Fruit fly (Drosophila melanogaster): ENCODE results near the gene mei-38.
A peak's percentile ranks its signal among the peaks of the same experiment; 100 is the strongest.

The mei-38 gene

DNA sequence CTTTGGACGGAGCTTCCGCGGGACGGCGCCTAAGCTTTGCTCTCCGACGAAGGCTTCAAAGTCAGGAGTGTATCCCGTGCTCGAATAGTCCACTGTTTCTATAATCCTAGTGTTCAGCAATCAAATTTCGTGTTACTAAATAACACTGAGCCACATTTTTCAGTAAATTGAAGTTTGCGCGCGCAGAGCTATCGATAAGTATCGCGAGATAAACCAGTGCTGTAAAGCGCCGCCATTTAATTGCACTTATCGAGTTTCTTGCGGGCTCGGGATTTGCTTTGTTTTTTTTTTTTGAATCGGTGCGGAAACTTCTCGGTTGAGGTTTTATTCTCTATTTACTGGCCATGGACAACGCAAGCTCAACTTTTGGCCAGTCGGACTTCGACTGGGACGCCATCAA, at the start of gene mei-38, which contains the start of gene Rab27:
Gene mei-38 (plus strand): TSS at position 216 of the 400 bp plus-strand sequence.
Gene Rab27 (minus strand): TSS at position 127 of the 400 bp plus-strand sequence.
- TF ChIP-seq CG17801 (GFP tag; optimal IDR thresholded peaks at IDR 0.05; ENCODE audit: partially characterized antibody): no peak

DNA sequence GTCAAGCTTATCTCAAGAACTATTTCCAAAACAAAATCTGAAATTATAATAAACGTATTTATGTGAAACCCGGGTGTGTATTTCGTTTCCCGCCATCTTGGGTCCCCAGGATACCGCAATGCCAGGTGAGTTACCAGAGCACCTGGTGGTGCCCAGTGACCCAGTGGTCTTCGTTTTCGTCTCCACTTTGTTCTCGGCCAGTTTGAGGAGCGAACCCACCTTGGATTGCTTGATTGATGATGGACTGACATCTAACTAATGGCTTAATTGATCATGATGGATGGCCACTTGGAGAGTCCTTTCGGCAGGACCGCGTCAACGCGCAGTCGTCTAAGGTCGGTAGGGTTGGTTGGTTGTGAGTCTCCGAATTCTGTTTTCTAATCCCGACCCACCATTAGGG, 24.7 kb upstream of the mei-38 start, which contains the start of gene Gr2a:
Gene Gr2a (plus strand): TSS at position 301 of the 400 bp plus-strand sequence.
- TF ChIP-seq CG17801 (GFP tag; optimal IDR thresholded peaks at IDR 0.05; ENCODE audit: partially characterized antibody): no peak

DNA sequence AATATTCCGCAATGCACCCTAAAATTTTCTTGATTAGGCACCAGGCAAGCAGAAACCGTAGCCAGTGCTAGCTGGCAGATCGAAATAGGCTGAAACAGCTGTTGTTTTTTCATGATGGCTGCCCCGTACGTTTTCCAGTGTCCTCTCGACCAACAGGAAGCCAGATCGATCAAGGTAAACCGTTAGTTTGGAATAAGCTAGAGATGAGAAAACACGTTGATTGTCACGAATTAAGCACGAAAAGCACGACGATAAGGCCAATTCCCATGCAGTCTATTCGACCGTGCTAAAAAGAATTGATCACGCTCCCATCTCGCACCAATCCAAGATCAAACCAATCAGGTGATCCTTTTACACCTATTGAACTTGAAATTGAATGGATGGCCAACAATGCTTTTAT, 22.0 kb upstream of the mei-38 start:
- TF ChIP-seq CG17801 (GFP tag; optimal IDR thresholded peaks at IDR 0.05; ENCODE audit: partially characterized antibody): no peak

DNA sequence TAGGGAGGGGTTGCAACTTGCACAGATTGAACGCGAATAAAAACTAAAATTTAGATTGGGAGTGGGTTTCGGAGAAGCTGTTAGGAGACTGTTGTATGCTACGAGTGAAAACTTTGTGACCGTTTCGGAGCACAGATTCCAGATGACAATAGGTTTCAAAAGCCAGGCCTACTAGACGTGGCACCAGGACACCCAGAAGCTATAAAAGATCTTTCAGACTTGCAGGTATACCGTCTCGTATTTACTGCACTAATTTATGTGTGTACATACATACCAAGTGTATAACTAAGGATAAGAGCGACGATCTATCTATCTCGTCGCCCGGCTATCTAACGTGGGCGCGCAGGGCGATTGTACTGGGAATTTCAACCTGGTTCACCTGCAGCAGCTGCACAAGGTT, 19.9 kb upstream of the mei-38 start, which contains the start of gene CG14785:
Gene CG14785 (minus strand): TSS at position 101 of the 400 bp plus-strand sequence.
- no peak for TF ChIP-seq CG17801 (GFP tag; optimal IDR thresholded peaks at IDR 0.05; ENCODE audit: partially characterized antibody)

DNA sequence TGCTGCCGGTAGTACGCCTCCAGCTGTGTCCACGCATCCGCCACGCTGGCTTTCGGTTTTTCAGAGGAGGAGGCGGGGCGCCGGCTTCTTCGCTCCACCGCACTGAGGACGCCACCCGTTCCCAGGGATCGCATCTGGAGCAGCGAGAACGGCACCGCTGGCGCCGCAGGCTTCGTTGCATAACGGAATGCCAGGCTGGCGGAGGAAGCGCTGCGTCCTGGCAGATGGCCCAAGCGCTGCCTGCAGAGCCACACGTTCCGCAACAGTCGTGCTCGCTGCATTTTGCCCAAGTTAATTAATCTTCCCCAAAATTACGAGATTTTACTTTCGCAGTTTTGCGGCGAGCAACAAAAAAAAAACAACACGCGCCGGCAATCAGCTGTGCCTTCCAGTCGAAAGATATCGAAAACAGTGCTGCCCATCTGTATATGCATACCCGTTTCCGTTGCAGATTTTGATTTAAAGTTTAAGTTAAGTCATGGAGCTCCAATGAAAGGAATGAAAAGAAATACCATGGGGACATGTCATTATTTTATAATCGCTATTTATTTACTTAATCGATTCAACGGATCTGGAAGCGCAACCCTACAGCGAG, 16.5 kb upstream of the mei-38 start, which contains the start of gene Lrpprc2:
Gene Lrpprc2 (minus strand): TSS at position 340 of the 595 bp plus-strand sequence.
- TF ChIP-seq CG17801 (GFP tag; optimal IDR thresholded peaks at IDR 0.05; ENCODE audit: partially characterized antibody): no peak

DNA sequence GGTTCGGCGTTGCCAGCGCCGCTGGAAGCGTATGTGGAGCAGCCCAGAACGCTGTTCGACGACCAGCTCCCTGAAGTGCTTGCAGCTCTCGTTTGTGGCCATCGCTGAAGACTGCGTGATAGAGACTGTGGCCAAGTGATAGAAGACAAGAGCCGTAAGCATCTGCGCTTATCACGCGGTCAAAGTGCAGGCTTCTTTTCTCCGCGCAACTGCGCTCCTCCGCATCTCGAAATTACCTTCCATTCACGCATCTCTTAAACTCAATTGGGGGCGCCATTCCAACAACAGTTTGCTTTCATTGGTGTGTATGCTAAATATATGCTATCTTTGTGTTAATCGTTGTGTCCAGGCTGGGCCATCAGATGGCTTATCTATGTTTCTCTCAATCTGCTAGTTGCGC, 15.3 kb upstream of the mei-38 start, which contains the start of gene CG14787:
Gene CG14787 (minus strand): TSS at position 133 of the 400 bp plus-strand sequence.
- no peak for TF ChIP-seq CG17801 (GFP tag; optimal IDR thresholded peaks at IDR 0.05; ENCODE audit: partially characterized antibody)

DNA sequence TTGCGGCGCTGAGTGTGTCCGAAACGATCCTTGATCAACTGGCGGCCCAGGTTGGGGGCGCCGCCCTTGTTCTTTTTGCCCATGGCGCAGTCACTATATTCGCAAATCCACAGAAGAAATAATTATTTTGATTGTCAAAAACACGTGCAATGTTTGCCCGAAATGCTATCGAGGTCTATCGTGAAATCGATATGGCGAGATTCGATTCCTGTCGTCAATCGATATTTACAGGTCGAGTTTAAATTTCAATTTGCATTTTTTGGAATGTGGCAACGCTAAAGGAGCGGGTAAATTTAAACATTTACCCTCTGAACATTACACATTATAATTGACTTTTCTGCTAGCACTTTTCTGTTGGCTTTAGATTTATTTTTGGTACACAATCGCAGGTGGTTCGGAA, 12.8 kb upstream of the mei-38 start, which contains the start of gene Ns3:
Gene Ns3 (minus strand): TSS at position 188 of the 400 bp plus-strand sequence.
- peak; percentile 27 for TF ChIP-seq CG17801 (GFP tag; optimal IDR thresholded peaks at IDR 0.05; ENCODE audit: partially characterized antibody)

DNA sequence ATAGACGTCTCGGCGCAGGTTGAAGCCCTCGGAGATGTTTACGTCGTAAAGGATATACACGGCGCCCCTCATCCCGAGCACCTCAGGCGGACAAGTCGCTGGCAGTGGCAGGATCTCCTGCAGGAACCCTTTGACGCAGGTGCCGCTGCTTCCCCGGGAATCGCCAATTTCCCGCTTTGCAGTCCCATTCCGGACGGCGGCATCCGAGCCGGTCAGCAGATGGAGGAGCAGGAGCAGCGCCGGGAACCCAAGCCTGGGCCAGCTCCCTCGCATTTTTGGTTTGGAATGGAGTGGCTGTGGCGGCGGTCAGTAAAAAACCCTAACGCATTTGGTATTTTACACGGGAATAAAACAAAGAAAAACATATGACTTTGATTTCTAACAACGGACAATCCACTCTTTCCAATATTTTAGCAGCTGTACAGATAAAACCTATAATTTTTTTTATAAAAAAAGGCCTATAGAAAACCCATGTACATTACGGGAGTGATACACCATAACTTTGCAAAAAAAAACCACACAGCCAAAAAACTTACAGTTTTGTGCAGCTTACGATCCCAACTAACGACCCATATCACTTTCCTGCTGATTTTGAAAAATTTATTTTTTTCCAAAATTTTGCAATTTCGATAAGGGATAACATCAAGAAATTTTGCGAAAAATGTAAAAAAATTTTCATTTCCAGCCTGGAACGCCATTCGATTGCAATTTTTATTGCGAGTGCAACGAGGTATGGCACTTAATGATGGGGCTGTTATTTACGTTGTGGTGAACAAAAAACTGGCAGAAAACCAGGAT, 11.0 kb upstream of the mei-38 start, which contains the start of the genes O-fut2 and CG14777:
Gene O-fut2 (minus strand): TSS at position 290 of the 798 bp plus-strand sequence.
Gene CG14777 (plus strand): TSS at position 428 of the 798 bp plus-strand sequence.
- no peak for TF ChIP-seq CG17801 (GFP tag; optimal IDR thresholded peaks at IDR 0.05; ENCODE audit: partially characterized antibody)

DNA sequence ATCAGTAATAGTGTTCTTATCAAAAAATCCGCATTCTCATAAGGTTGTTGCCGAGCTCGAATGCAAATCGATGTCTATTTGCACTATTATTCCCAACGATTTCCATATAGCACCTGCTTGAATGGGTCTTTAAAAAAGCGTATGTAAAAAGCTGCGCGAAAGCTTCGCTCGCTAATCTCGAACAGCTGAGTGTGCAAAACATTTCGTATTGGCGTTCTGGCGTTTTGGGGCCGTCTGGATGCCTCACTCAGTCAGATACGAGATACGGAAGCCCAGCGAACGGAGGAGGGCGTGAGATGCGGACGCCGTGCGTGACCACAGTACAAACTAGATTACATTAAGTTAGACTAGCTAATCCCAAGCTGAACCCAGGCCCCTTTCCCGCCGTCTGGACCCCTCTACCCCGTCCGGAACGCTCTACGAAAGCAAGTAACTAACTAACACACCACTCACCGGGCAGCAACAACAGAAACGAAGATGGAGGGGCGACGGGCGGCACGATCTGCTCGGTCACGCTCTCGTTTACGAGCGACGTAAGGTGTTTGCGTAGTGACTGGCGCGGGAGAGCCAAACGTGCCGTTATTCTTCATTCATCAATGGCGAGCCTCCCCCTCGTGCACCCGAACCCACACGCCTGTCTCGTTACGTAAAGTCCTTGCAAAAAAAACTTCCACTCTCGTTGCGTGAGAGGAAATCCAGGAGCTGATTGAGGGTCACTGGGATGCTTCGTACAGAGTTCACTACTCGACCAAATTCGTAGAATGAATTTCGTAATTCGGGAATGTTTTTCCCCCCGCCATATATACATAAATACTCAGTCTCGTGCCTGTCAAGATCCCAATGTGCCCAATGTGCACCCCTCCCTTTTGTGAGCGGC, 10.1 kb upstream of the mei-38 start:
- no peak for TF ChIP-seq CG17801 (GFP tag; optimal IDR thresholded peaks at IDR 0.05; ENCODE audit: partially characterized antibody)

DNA sequence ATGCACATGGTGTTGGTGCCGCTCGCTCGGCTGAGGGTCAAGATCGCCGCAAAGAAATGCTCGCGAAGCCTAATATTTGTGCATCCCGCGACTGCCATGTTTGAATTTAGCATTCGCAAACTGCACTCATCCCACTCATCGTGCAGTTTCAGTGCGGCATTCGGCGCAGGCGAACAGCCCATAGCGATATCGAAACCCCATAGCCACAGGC, 9.6 kb upstream of the mei-38 start, which contains the start of gene CG14778:
Gene CG14778 (plus strand): TSS at position 112 of the 211 bp plus-strand sequence.
- no peak for TF ChIP-seq CG17801 (GFP tag; optimal IDR thresholded peaks at IDR 0.05; ENCODE audit: partially characterized antibody)

DNA sequence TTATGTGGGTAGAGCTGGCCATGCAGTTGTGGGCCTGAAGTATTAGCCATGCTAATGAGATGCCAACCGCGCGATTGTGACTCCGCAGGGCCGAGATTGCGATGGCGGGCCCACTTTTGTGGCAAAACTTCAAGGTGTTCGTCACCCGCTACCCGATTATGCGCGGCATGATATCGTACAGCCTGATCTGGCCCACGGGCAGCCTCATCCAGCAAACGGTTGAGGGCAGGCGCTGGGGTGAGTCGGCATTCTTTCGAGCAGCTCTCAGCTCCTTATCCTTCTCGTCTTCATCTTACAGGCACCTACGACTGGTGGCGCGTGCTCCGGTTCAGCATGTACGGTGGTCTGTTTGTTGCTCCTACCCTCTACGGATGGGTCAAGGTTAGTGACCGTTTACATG, 7.1 kb upstream of the mei-38 start, which contains the start of gene CG32808:
Gene CG32808 (minus strand): TSS at position 101 of the 400 bp plus-strand sequence.
- TF ChIP-seq CG17801 (GFP tag; optimal IDR thresholded peaks at IDR 0.05; ENCODE audit: partially characterized antibody): no peak

DNA sequence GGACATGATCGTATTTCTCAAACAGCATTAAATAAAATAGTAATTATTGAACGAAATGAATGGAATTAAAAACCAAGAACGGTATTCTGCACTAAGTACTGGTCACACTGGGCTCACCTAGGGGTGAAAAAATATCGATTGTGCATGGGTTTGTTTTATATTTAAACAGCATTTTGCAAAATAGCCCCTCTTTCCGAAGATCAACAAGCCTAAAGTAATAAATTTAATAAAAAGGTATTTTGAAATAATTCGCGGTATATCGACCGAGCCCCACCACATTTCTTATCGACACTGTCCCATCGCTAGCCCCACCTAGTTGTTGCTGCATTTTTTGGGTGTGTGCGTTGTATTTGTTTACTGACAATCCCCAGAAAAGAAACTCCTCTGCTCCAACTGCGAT, 6.3 kb upstream of the mei-38 start, which contains the start of gene pck:
Gene pck (plus strand): TSS at position 105 of the 400 bp plus-strand sequence.
- TF ChIP-seq CG17801 (GFP tag; optimal IDR thresholded peaks at IDR 0.05; ENCODE audit: partially characterized antibody): peak; percentile 83

DNA sequence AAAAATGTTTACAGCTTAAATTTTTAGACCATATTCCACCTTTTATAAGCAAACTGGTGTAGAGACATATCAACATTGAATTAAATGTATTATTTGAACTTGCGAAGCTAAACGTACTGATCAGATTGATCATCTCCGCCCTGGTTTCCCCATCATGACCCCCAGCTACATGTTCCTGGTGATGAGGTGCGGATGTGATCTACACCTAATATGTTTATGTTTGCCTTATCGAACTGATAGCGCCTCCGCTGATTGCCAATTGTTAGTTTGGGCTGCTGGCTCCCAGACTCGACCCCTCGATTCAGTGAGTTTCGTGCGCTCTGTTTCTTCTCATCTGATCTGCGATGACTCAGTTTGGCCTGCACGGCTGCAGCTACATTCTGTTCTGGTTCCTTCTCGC, 4.6 kb upstream of the mei-38 start, which contains the start of gene CG14780:
Gene CG14780 (plus strand): TSS at position 301 of the 400 bp plus-strand sequence.
- no peak for TF ChIP-seq CG17801 (GFP tag; optimal IDR thresholded peaks at IDR 0.05; ENCODE audit: partially characterized antibody)

DNA sequence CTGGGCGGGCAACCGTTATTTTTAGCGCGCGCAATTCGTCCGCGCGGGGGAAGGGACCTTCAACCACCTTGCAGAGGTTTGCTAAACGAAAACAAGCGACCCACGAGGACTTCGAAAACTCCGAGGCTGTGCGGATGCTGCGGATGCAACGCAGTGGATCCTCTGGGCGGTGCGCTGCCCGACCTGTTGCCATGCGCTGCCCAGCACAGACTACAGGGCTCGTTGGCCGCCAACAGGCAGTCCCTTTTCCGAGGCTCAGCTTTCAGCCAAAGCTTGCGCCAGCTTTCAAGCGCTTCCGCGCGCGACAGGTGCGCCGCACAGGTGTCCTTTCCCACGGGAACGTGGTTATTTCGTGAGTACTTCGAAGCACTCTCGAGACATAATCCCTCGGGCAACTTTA, 427 bp upstream of the mei-38 start:
- no peak for TF ChIP-seq CG17801 (GFP tag; optimal IDR thresholded peaks at IDR 0.05; ENCODE audit: partially characterized antibody)
